Worm (Caenorhabditis elegans) whole organism, L1 larva: ENCODE measurements around the gene B0280.11.

Experiments
- C04F5.9 ChIP-seq: sonication (generic microtip); optimal IDR thresholded peaks from 2 replicates; lab custom pipeline; 2016; ENCODE audit warnings: missing genetic modification characterization, missing compliant biosample characterization
- C16A3.4 ChIP-seq: fragments of 150-350 bp; optimal IDR thresholded peaks from 2 replicates; lab custom pipeline; 2014; ENCODE audit warnings: missing biosample characterization, missing genetic modification characterization
- F16B12.6 ChIP-seq: fragments of 150-350 bp; optimal IDR thresholded peaks from 2 replicates; lab custom pipeline; 2014; ENCODE audit warnings: missing biosample characterization, missing genetic modification characterization
- Y116A8C.19 ChIP-seq: sonication (generic microtip); optimal IDR thresholded peaks from 2 replicates; lab custom pipeline; 2016; ENCODE audit warnings: missing compliant biosample characterization, missing genetic modification characterization, borderline replicate concordance
- alr-1 ChIP-seq: fragments of 200-800 bp; sonication (Bioruptor generic); optimal IDR thresholded peaks from 2 replicates; lab custom pipeline; 2018; ENCODE audit warnings: borderline replicate concordance, mild to moderate bottlenecking, missing genetic modification characterization, missing compliant biosample characterization
- ama-1 ChIP-seq: fragments of 150-350 bp; optimal IDR thresholded peaks from 2 replicates; lab custom pipeline; 2014
- ceh-8 ChIP-seq: fragments of 200-800 bp; sonication (Bioruptor generic); optimal IDR thresholded peaks from 2 replicates; lab custom pipeline; 2018; ENCODE audit warnings: mild to moderate bottlenecking, missing genetic modification characterization, moderate library complexity, missing compliant biosample characterization
- ceh-88 ChIP-seq: fragments of 200-800 bp; sonication (Bioruptor generic); IDR thresholded peaks from 2 replicates; pipeline ENCODE4 v1.3.6; 2022; ENCODE audit warnings: missing genetic modification characterization, missing compliant biosample characterization
- ceh-90 ChIP-seq: sonication (generic microtip); optimal IDR thresholded peaks from 2 replicates; lab custom pipeline; 2016; ENCODE audit warnings: missing genetic modification characterization, missing compliant biosample characterization
- ces-1 ChIP-seq: fragments of 150-350 bp; optimal IDR thresholded peaks from 2 replicates; lab custom pipeline; 2014; ENCODE audit warnings: missing biosample characterization, missing genetic modification reagents, missing genetic modification characterization
- dpl-1 ChIP-seq, 3 experiments: fragments of 150-350 bp in 2 of 3; sonication (generic microtip) in 1 of 3; optimal IDR thresholded peaks; 2 replicates each; lab custom pipeline; 2014 to 2017; ENCODE audit warnings: missing biosample characterization in 3 of 3, missing genetic modification characterization in 3 of 3, missing genetic modification reagents in 3 of 3
- dsc-1 ChIP-seq: sonication (generic microtip); optimal IDR thresholded peaks from 2 replicates; lab custom pipeline; 2016; ENCODE audit warnings: mild to moderate bottlenecking, missing genetic modification characterization, missing compliant biosample characterization
- efl-1 ChIP-seq, 4 experiments: fragments of 150-350 bp; optimal IDR thresholded peaks in 3 of 4; peaks in 1 of 4; 1 replicate in 1 of 4; 2 replicates in 3 of 4; lab custom pipeline; 2014; ENCODE audit warnings: missing biosample characterization in 2 of 4, missing genetic modification characterization in 2 of 4, missing genetic modification reagents in 2 of 4
- egl-27 ChIP-seq, 2 experiments: fragments of 150-350 bp in 1 of 2; sonication (generic microtip); optimal IDR thresholded peaks; 3 replicates each; lab custom pipeline; 2017 to 2018; ENCODE audit warnings: missing biosample characterization in 2 of 2, missing genetic modification characterization in 2 of 2, missing genetic modification reagents in 2 of 2
- fkh-10 ChIP-seq: sonication (generic microtip); optimal IDR thresholded peaks from 2 replicates; lab custom pipeline; 2017; ENCODE audit warnings: missing biosample characterization, missing genetic modification reagents, missing genetic modification characterization
- fkh-4 ChIP-seq: sonication (generic microtip); optimal IDR thresholded peaks from 2 replicates; lab custom pipeline; 2016; ENCODE audit warnings: missing compliant biosample characterization, missing genetic modification characterization, borderline replicate concordance
- fkh-8 ChIP-seq: sonication (generic microtip); optimal IDR thresholded peaks from 2 replicates; lab custom pipeline; 2016; ENCODE audit warnings: mild to moderate bottlenecking, missing genetic modification characterization, missing compliant biosample characterization
- fos-1 ChIP-seq: fragments of 150-350 bp; optimal IDR thresholded peaks from 2 replicates; lab custom pipeline; 2014; ENCODE audit warnings: missing biosample characterization, missing genetic modification characterization
- grh-1 ChIP-seq: fragments of 200-800 bp; sonication (Bioruptor generic); IDR thresholded peaks from 2 replicates; pipeline ENCODE4 v1.3.6; 2022; ENCODE audit warnings: missing genetic modification reagents, missing genetic modification characterization, missing compliant biosample characterization
- hlh-17 ChIP-seq: fragments of 200-800 bp; sonication (Bioruptor generic); optimal IDR thresholded peaks from 2 replicates; lab custom pipeline; 2018; ENCODE audit warnings: missing genetic modification characterization, mild to moderate bottlenecking, missing compliant biosample characterization, moderate library complexity, borderline replicate concordance
- isw-1 ChIP-seq: fragments of 200-800 bp; sonication (Bioruptor generic); IDR thresholded peaks from 2 replicates; pipeline ENCODE4 v1.3.6; 2022; ENCODE audit warnings: missing genetic modification characterization, missing compliant biosample characterization
- lin-13 ChIP-seq: fragments of 150-350 bp; optimal IDR thresholded peaks from 2 replicates; lab custom pipeline; 2014; ENCODE audit warnings: missing biosample characterization, missing genetic modification reagents, missing genetic modification characterization
- lin-15B ChIP-seq: fragments of 150-350 bp; sonication (generic microtip); optimal IDR thresholded peaks from 3 replicates; lab custom pipeline; 2014; ENCODE audit warnings: missing biosample characterization, missing genetic modification characterization
- lin-35 ChIP-seq, 2 experiments: fragments of 150-350 bp; optimal IDR thresholded peaks; 2 replicates each; lab custom pipeline; 2014; ENCODE audit warnings: missing biosample characterization in 2 of 2, missing genetic modification characterization in 2 of 2, missing genetic modification reagents in 2 of 2
- lin-39 ChIP-seq: fragments of 150-350 bp; optimal IDR thresholded peaks from 2 replicates; lab custom pipeline; 2014; ENCODE audit warnings: missing biosample characterization, missing genetic modification reagents, missing genetic modification characterization
- lir-3 ChIP-seq: sonication (generic microtip); optimal IDR thresholded peaks from 2 replicates; lab custom pipeline; 2016; ENCODE audit warnings: mild to moderate bottlenecking, missing genetic modification characterization, moderate library complexity, missing compliant biosample characterization; ENCODE audit not compliant: poor library complexity
- lsy-2 ChIP-seq, 2 experiments: fragments of 150-350 bp; optimal IDR thresholded peaks; 2 replicates each; lab custom pipeline; 2014; ENCODE audit warnings: missing biosample characterization in 2 of 2, missing genetic modification characterization in 2 of 2
- mdl-1 ChIP-seq, 2 experiments: fragments of 150-350 bp; optimal IDR thresholded peaks; 2 replicates each; lab custom pipeline; 2014 to 2017; ENCODE audit warnings: missing biosample characterization in 2 of 2, missing genetic modification characterization in 2 of 2, inconsistent platforms in 1 of 2
- mep-1 ChIP-seq: fragments of 150-350 bp; optimal IDR thresholded peaks from 2 replicates; lab custom pipeline; 2014; ENCODE audit warnings: missing biosample characterization, missing genetic modification characterization
- nhr-11 ChIP-seq: fragments of 150-350 bp; optimal IDR thresholded peaks from 2 replicates; lab custom pipeline; 2014; ENCODE audit warnings: missing biosample characterization, missing genetic modification characterization
- nhr-12 ChIP-seq: sonication (generic microtip); optimal IDR thresholded peaks from 2 replicates; lab custom pipeline; 2017; ENCODE audit warnings: missing biosample characterization, missing genetic modification characterization
- nhr-237 ChIP-seq: fragments of 150-350 bp; optimal IDR thresholded peaks from 2 replicates; lab custom pipeline; 2014; ENCODE audit warnings: missing biosample characterization, missing genetic modification characterization
- nhr-28 ChIP-seq: fragments of 150-350 bp; optimal IDR thresholded peaks from 2 replicates; lab custom pipeline; 2014; ENCODE audit warnings: missing biosample characterization, missing genetic modification characterization
- nhr-47 ChIP-seq: sonication (generic microtip); optimal IDR thresholded peaks from 2 replicates; lab custom pipeline; 2016; ENCODE audit warnings: mild to moderate bottlenecking, missing genetic modification characterization, moderate library complexity, missing compliant biosample characterization
- nhr-76 ChIP-seq: sonication (generic microtip); optimal IDR thresholded peaks from 2 replicates; lab custom pipeline; 2017; ENCODE audit warnings: missing biosample characterization, missing genetic modification characterization
- nhr-84 ChIP-seq: sonication (generic microtip); optimal IDR thresholded peaks from 2 replicates; lab custom pipeline; 2017; ENCODE audit warnings: missing biosample characterization, missing genetic modification characterization
- nhr-85 ChIP-seq: sonication (generic microtip); peaks from one replicate; lab custom pipeline; 2016; ENCODE audit warnings: missing genetic modification characterization, inconsistent platforms, missing compliant biosample characterization
- nhr-90 ChIP-seq: sonication (generic microtip); optimal IDR thresholded peaks from 2 replicates; lab custom pipeline; 2016; ENCODE audit warnings: mild to moderate bottlenecking, missing genetic modification characterization, missing compliant biosample characterization; ENCODE audit not compliant: poor library complexity
- pag-3 ChIP-seq: sonication (generic microtip); optimal IDR thresholded peaks from 2 replicates; lab custom pipeline; 2017; ENCODE audit warnings: missing genetic modification characterization, mild to moderate bottlenecking, missing compliant biosample characterization, antibody characterized with exemption, borderline replicate concordance; ENCODE audit not compliant: insufficient read depth
- pqm-1 ChIP-seq: sonication (generic microtip); optimal IDR thresholded peaks from 3 replicates; lab custom pipeline; 2017; ENCODE audit warnings: missing biosample characterization, missing genetic modification characterization
- rnt-1 ChIP-seq: sonication (generic microtip); optimal IDR thresholded peaks from 2 replicates; lab custom pipeline; 2016; ENCODE audit warnings: mild to moderate bottlenecking, missing genetic modification characterization, moderate library complexity, missing compliant biosample characterization
- snu-23 ChIP-seq: sonication (generic microtip); optimal IDR thresholded peaks from 2 replicates; lab custom pipeline; 2016; ENCODE audit warnings: missing genetic modification characterization, missing compliant biosample characterization
- sptf-1 ChIP-seq: fragments of 150-350 bp; optimal IDR thresholded peaks from 2 replicates; lab custom pipeline; 2014; ENCODE audit warnings: missing biosample characterization, missing genetic modification characterization
- sup-37 ChIP-seq: fragments of 200-800 bp; sonication (Bioruptor generic); optimal IDR thresholded peaks from 2 replicates; lab custom pipeline; 2018; ENCODE audit warnings: mild to moderate bottlenecking, missing genetic modification characterization, missing compliant biosample characterization
- tbx-2 ChIP-seq: sonication (generic microtip); optimal IDR thresholded peaks from 2 replicates; lab custom pipeline; 2016; ENCODE audit warnings: missing genetic modification characterization, missing compliant biosample characterization
- unc-130 ChIP-seq: fragments of 150-350 bp; optimal IDR thresholded peaks from 2 replicates; lab custom pipeline; 2017; ENCODE audit warnings: missing biosample characterization, missing genetic modification characterization, inconsistent platforms
- unc-62 ChIP-seq: fragments of 150-350 bp; optimal IDR thresholded peaks from 2 replicates; lab custom pipeline; 2014; ENCODE audit warnings: missing biosample characterization, missing genetic modification reagents, missing genetic modification characterization
- vab-15 ChIP-seq: sonication (generic microtip); optimal IDR thresholded peaks from 2 replicates; lab custom pipeline; 2017; ENCODE audit warnings: missing genotype, mild to moderate bottlenecking, missing genetic modification characterization, missing compliant biosample characterization
- xbp-1 ChIP-seq: sonication (generic microtip); optimal IDR thresholded peaks from 2 replicates; lab custom pipeline; 2016; ENCODE audit warnings: missing genetic modification characterization, missing compliant biosample characterization
- zag-1 ChIP-seq: fragments of 150-350 bp; optimal IDR thresholded peaks from 2 replicates; lab custom pipeline; 2014; ENCODE audit warnings: missing biosample characterization, missing genetic modification characterization
- zip-4 ChIP-seq: fragments of 200-800 bp; sonication (Bioruptor generic); optimal IDR thresholded peaks from 2 replicates; lab custom pipeline; 2018; ENCODE audit warnings: mild to moderate bottlenecking, missing genetic modification characterization, moderate library complexity, missing compliant biosample characterization
- ztf-4 ChIP-seq: fragments of 150-350 bp; optimal IDR thresholded peaks from 2 replicates; lab custom pipeline; 2014; ENCODE audit warnings: missing biosample characterization, missing genetic modification characterization

The B0280.11 gene

DNA sequence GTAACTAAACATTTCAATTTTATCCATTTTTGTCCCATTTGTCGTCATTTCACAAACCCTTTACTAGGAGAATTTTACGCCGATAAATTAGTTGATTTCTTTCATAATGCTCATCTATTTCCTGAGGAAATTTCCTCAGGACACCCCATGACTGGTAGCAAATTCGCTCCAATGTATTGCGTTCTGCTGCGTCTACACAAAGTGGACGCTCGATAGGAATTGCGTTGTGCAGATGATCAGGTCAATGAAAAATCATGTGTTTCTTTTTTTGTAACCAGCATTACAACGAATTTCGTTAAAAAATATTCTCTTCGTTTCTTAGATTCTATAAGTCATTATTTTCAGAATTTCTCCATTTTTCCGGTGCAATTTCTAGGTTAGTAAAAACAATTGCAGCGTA lies 43.7 kb upstream of the B0280.11 start, which contains the start of gene epg-4 (continued):
- TF ChIP-seq sup-37 (GFP tag; lab: Kevin White, UChicago): no peak
- TF ChIP-seq nhr-11 (tag; lab: Kevin White, UChicago): no peak
- no peak for TF ChIP-seq grh-1 (GFP tag; lab: Robert Waterston, UW)
- TF ChIP-seq ceh-8 (GFP tag; lab: Kevin White, UChicago): no peak
- no peak for TF ChIP-seq fkh-4 (tag; lab: Kevin White, UChicago)
- no peak for TF ChIP-seq tbx-2 (tag; lab: Kevin White, UChicago)
- no peak for TF ChIP-seq hlh-17 (GFP tag; lab: Kevin White, UChicago)
- no peak for TF ChIP-seq nhr-12
- TF ChIP-seq egl-27 (tag; optimal IDR thresholded peaks at IDR 0.05; lab: Kevin White, UChicago): no peak
- TF ChIP-seq nhr-28 (tag; lab: Kevin White, UChicago): no peak
- no peak for TF ChIP-seq unc-62 (GFP tag; lab: Kevin White, UChicago)
- no peak for TF ChIP-seq fkh-10 (GFP tag; lab: Kevin White, UChicago)
- TF ChIP-seq rnt-1 (tag; lab: Kevin White, UChicago): no peak
- TF ChIP-seq efl-1 (optimal IDR thresholded peaks at IDR 0.05; lab: Kevin White, UChicago): peak; percentile 19 to 57
- peak; percentile 45 to 93 for TF ChIP-seq efl-1 (GFP tag; optimal IDR thresholded peaks at IDR 0.05 in 1 of 2; lab: Kevin White, UChicago)
- peak; percentile 36 for TF ChIP-seq nhr-85
- no peak for TF ChIP-seq C04F5.9 (tag; lab: Kevin White, UChicago)
- TF ChIP-seq zag-1 (tag; lab: Kevin White, UChicago): no peak
- TF ChIP-seq ceh-90 (tag; lab: Kevin White, UChicago): no peak
- TF ChIP-seq C16A3.4: peak; percentile 50
- no peak for TF ChIP-seq ama-1 (lab: Kevin White, UChicago)
- no peak for TF ChIP-seq nhr-76
- TF ChIP-seq snu-23 (GFP tag; lab: Kevin White, UChicago): peak; percentile 36
- TF ChIP-seq Y116A8C.19 (tag; lab: Kevin White, UChicago): no peak
- TF ChIP-seq lin-35 (GFP tag; optimal IDR thresholded peaks at IDR 0.05; lab: Kevin White, UChicago): peak; percentile 42 to 79
- TF ChIP-seq vab-15 (tag; lab: Kevin White, UChicago): no peak
- TF ChIP-seq mep-1 (tag; lab: Kevin White, UChicago): no peak
- peak in 1 of 2 experiments; percentile 22 for TF ChIP-seq mdl-1 (tag; optimal IDR thresholded peaks at IDR 0.05; lab: Kevin White, UChicago)
- no peak for TF ChIP-seq lir-3
- TF ChIP-seq fkh-8 (tag; lab: Kevin White, UChicago): no peak
- TF ChIP-seq xbp-1 (tag; lab: Kevin White, UChicago): no peak
- peak in 1 of 2 experiments; percentile 69 for TF ChIP-seq lsy-2 (tag; optimal IDR thresholded peaks at IDR 0.05; lab: Kevin White, UChicago)
- TF ChIP-seq sptf-1 (tag; lab: Kevin White, UChicago): no peak
- TF ChIP-seq nhr-47 (tag; lab: Kevin White, UChicago): no peak
- TF ChIP-seq F16B12.6 (tag; lab: Kevin White, UChicago): no peak
- no peak for TF ChIP-seq nhr-90 (tag; lab: Kevin White, UChicago)
- no peak for TF ChIP-seq ztf-4 (tag; lab: Kevin White, UChicago)
- no peak for TF ChIP-seq lin-13 (GFP tag; lab: Kevin White, UChicago)
- TF ChIP-seq pag-3 (tag; lab: Kevin White, UChicago): no peak
- no peak for TF ChIP-seq alr-1 (tag; lab: Kevin White, UChicago)
- no peak for TF ChIP-seq nhr-237 (tag; lab: Kevin White, UChicago)
- no peak for TF ChIP-seq lin-15B
- peak; percentile 22 for TF ChIP-seq unc-130
- no peak for TF ChIP-seq pqm-1
- TF ChIP-seq lin-39 (tag; lab: Kevin White, UChicago): no peak
- no peak for TF ChIP-seq ces-1 (GFP tag; lab: Kevin White, UChicago)
- TF ChIP-seq dsc-1: no peak
- peak; percentile 9 to 53 (median 41) for TF ChIP-seq dpl-1 (GFP tag; optimal IDR thresholded peaks at IDR 0.05; lab: Kevin White, UChicago)
- no peak for TF ChIP-seq nhr-84 (tag; lab: Kevin White, UChicago)
- TF ChIP-seq fos-1 (tag; lab: Kevin White, UChicago): no peak
- no peak; the same call in 1 of the 2 replicates for TF ChIP-seq isw-1 (GFP tag; lab: Robert Waterston, UW)
- no peak for TF ChIP-seq ceh-88
- TF ChIP-seq zip-4: no peak
